Worm (Caenorhabditis elegans): ENCODE results near the gene spl-1.
"Not testable (repeated sequence)": the region's sequence is repeated elsewhere in the genome, so short reads cannot be mapped to it uniquely, and the experiment has no call there.

Gene spl-1

DNA sequence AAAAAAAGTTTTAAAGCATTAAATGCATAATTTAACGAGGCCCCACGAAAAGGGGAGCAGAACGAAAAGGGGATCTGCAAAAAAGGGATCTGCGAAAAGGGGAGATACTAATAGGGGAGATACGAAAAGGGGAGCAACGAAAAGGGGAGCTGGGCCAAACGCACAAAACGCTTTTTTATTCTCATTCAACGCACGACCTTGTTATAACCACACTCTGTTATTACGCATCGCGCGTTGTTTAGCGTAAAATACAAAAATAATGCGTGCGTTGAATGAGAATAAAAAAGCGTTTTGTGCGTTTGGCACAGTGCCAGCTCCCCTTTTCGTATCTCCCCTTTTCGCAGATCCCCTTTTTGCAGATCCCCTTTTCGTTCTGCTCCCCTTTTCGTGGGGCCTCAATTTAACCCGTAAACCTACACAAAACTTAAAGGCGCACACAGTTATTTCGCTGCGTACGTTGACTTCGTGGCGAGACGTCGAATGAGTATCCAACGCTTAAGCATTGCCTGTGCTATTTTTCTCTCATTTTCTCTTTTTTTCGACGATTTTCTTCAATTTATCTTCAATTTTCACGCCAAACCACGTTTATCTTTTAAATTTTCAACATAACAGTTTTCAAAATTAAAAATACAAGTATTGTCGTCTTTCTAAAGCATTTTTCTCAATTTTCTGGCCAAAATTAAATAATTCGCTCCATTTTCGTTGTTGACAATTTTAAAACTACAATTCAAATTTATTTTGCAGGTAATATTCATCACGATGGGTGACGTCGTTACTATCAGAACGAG is 2.4 kb upstream of the spl-1 start, which contains the start of gene rps-24 (continued):
- TF ChIP-seq ceh-40 (GFP tag; IDR thresholded peaks at IDR 0.05) (peak; percentile 53; the same call in 1 of the 2 replicates), ztf-6 (GFP tag; IDR thresholded peaks at IDR 0.05) (peak; percentile 96), lin-40 (tag; optimal IDR thresholded peaks at IDR 0.05) (peak; percentile 93), tbp1 (GFP tag; optimal IDR thresholded peaks at IDR 0.05) (peak; percentile 71), sea-2 (GFP tag; IDR thresholded peaks at IDR 0.05) (peak; percentile 78; the same call in 1 of the 2 replicates), efl-1 (GFP tag; optimal IDR thresholded peaks at IDR 0.05) (peak; percentile 56), hsf-1 (GFP tag; IDR thresholded peaks at IDR 0.05) (peak; percentile 82), dpl-1 (GFP tag; optimal IDR thresholded peaks at IDR 0.05) (peak; percentile 15), F37B4.10 (GFP tag; IDR thresholded peaks at IDR 0.05) (peak; percentile 93; the same call in 1 of the 2 replicates), nfyb-1 (GFP tag; IDR thresholded peaks at IDR 0.05) (peak; percentile 94), attf-5 (GFP tag; optimal IDR thresholded peaks at IDR 0.05) (peak; percentile 96), attf-3 (GFP tag; conservative IDR thresholded peaks at IDR 0.05) (peak; percentile 86), hmg-1.2 (GFP tag; IDR thresholded peaks at IDR 0.05) (peak; percentile 92), cebp-1 (GFP tag; IDR thresholded peaks at IDR 0.05) (peak; percentile 87), cebp-1 (tag; optimal IDR thresholded peaks at IDR 0.05) (peak; percentile 90), somi-1 (GFP tag; optimal IDR thresholded peaks at IDR 0.05) (peak; percentile 34), B0019.2 (GFP tag; conservative IDR thresholded peaks at IDR 0.05) (peak; percentile 99), rcor-1 (GFP tag; IDR thresholded peaks at IDR 0.05) (peak; percentile 97), gei-17 (GFP tag; optimal IDR thresholded peaks at IDR 0.05) (peak; percentile 35), egl-44 (GFP tag; IDR thresholded peaks at IDR 0.05) (peak; percentile 91), cebp-2 (GFP tag; IDR thresholded peaks at IDR 0.05) (peak; percentile 59; the same call in 1 of the 2 replicates), Y53F4B.3 (GFP tag; IDR thresholded peaks at IDR 0.05) (peak; percentile 92), pbrm-1 (GFP tag; IDR thresholded peaks at IDR 0.05) (peak; percentile 97), lin-26 (GFP tag; IDR thresholded peaks at IDR 0.05) (peak; percentile 96), ztf-28 (GFP tag; IDR thresholded peaks at IDR 0.05) (peak; percentile 99), dox-1 (GFP tag; IDR thresholded peaks at IDR 0.05) (peak; percentile 99), K12H6.12 (tag; optimal IDR thresholded peaks at IDR 0.05) (peak; percentile 83), ekl-4 (GFP tag; IDR thresholded peaks at IDR 0.05) (peak; percentile 96), bed-1 (GFP tag; IDR thresholded peaks at IDR 0.05) (peak; percentile 89; the same call in 1 of the 2 replicates), snpc-4 (tag; optimal IDR thresholded peaks at IDR 0.05) (peak; percentile 55 to 83 (median 78)), attf-6 (GFP tag; IDR thresholded peaks at IDR 0.05) (peak; percentile 84; the same call in 1 of the 2 replicates), K11D2.4 (GFP tag; IDR thresholded peaks at IDR 0.05) (peak; percentile 96), B0336.3 (GFP tag; IDR thresholded peaks at IDR 0.05) (peak; percentile 85), nhr-80 (tag; optimal IDR thresholded peaks at IDR 0.05) (peak; percentile 83), die-1 (tag; optimal IDR thresholded peaks at IDR 0.05) (peak; percentile 48), Y53G8AR.9 (GFP tag; conservative IDR thresholded peaks at IDR 0.05) (peak; percentile 90), lsl-1 (GFP tag; optimal IDR thresholded peaks at IDR 0.05) (peak; percentile 78), Y95B8A.8 (GFP tag; IDR thresholded peaks at IDR 0.05) (peak; percentile 99), ZK185.1 (tag; optimal IDR thresholded peaks at IDR 0.05; ENCODE audit: poor library complexity, severe bottlenecking) (peak; percentile 82), madf-6 (GFP tag; IDR thresholded peaks at IDR 0.05) (peak; percentile 87), F23B12.7 (tag; optimal IDR thresholded peaks at IDR 0.05; ENCODE audit: insufficient read depth) (peak; percentile 73), mcd-1 (GFP tag; IDR thresholded peaks at IDR 0.05) (peak; percentile 93), nhr-90 (tag; optimal IDR thresholded peaks at IDR 0.05) (peak; percentile 54), chd-7 (tag; optimal IDR thresholded peaks at IDR 0.05) (peak; percentile 58), B0261.1 (tag; optimal IDR thresholded peaks at IDR 0.05) (peak; percentile 27), C06A6.2 (GFP tag; conservative IDR thresholded peaks at IDR 0.05) (peak; percentile 93)
- not testable (repeated sequence) for TF ChIP-seq snpc-4 (GFP tag; optimal IDR thresholded peaks at IDR 0.05)

Data from whole organism, young adult.